Fruit fly (Drosophila melanogaster): Measurements from ENCODE around the gene dnt.

Gene dnt

DNA sequence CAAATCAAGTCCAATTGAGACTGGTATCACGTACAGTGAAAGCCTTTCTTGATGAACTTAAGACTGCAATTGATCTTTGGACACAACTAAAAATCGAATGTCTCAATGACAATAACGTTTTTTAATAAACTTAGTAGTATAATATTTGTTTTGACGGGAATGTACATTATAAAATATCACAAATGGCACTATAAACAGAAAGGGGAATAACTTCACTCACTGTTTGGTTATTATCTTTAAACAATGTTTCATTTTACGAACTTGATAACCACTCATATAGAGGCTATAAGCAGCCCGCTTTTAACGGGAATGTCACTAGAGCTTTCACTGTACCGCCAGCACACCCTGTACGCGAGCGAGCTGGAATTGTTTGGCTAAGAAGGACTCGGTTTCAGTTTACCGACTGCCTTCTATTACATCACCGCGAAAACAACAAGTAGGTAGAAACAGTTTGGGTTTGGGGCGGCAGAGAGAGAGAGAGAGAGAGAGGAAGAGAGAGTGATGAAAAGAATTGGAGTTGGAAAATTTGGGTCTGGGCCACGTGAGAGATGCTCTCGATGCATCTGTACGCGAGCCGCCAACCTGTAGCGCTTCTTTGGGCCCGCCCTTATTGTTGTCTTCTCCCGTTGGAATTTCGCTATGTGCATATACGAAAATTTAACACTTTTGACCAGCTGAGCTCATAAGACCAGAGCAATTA lies 34.7 kb upstream of the dnt start (continued):
- no peak for TF ChIP-seq Spps (tag; optimal IDR thresholded peaks at IDR 0.05)
- no peak for TF ChIP-seq Stat92E (GFP tag; optimal IDR thresholded peaks at IDR 0.05)
- TF ChIP-seq CG17802 (tag; optimal IDR thresholded peaks at IDR 0.05), result no peak
- TF ChIP-seq ato (GFP tag; IDR thresholded peaks at IDR 0.05; ENCODE audit: partially characterized antibody), result no peak
- no peak for TF ChIP-seq wek (GFP tag; optimal IDR thresholded peaks at IDR 0.05)
- TF ChIP-seq CG34376 (GFP tag; optimal IDR thresholded peaks at IDR 0.05), result no peak
- TF ChIP-seq sd (tag; optimal IDR thresholded peaks at IDR 0.05), result peak; percentile 25
- TF ChIP-seq dmrt99B (tag; optimal IDR thresholded peaks at IDR 0.05), result peak; percentile 52
- TF ChIP-seq NfI (GFP tag; optimal IDR thresholded peaks at IDR 0.05), result peak; percentile 12
- no peak for TF ChIP-seq lola (GFP tag; optimal IDR thresholded peaks at IDR 0.05)
- TF ChIP-seq CG1529 (GFP tag; optimal IDR thresholded peaks at IDR 0.05), result no peak
- TF ChIP-seq Ets65A (GFP tag), result no peak
- TF ChIP-seq HLH3B (GFP tag; IDR thresholded peaks at IDR 0.05), result no peak
- no peak for TF ChIP-seq ranshi (GFP tag; IDR thresholded peaks at IDR 0.05)
- TF ChIP-seq slou (GFP tag; optimal IDR thresholded peaks at IDR 0.05), result no peak
- TF ChIP-seq CG18476 (GFP tag; optimal IDR thresholded peaks at IDR 0.05), result no peak
- TF ChIP-seq CG9609 (GFP tag; optimal IDR thresholded peaks at IDR 0.05), result no peak
- no peak for TF ChIP-seq CG1832 (GFP tag; optimal IDR thresholded peaks at IDR 0.05)
- TF ChIP-seq MBD-R2 (GFP tag; IDR thresholded peaks at IDR 0.05), result 0 out of 2 replicates have a peak, but pooled peaks have one; percentile 9
- TF ChIP-seq CG12071 (GFP tag; optimal IDR thresholded peaks at IDR 0.05), result no peak
- no peak for TF ChIP-seq wdn (GFP tag; IDR thresholded peaks at IDR 0.05)
- TF ChIP-seq CG8944 (GFP tag; optimal IDR thresholded peaks at IDR 0.05), result no peak
- no peak for TF ChIP-seq Dbx (GFP tag; IDR thresholded peaks at IDR 0.05)
- TF ChIP-seq inv (GFP tag; IDR thresholded peaks at IDR 0.05; ENCODE audit: partially characterized antibody), result no peak
- no peak for TF ChIP-seq lbe (GFP tag; optimal IDR thresholded peaks at IDR 0.05)
- TF ChIP-seq twi (tag; optimal IDR thresholded peaks at IDR 0.05), result no peak
- TF ChIP-seq mirr (GFP tag; optimal IDR thresholded peaks at IDR 0.05), result no peak
- TF ChIP-seq abd-A (tag; optimal IDR thresholded peaks at IDR 0.05), result no peak
- no peak for TF ChIP-seq Ravus (GFP tag; IDR thresholded peaks at IDR 0.05)
- TF ChIP-seq bcd (GFP tag; optimal IDR thresholded peaks at IDR 0.05), result peak; percentile 5
- no peak for TF ChIP-seq CG2116 (GFP tag; optimal IDR thresholded peaks at IDR 0.05)
- TF ChIP-seq CG14667 (GFP tag; IDR thresholded peaks at IDR 0.05), result no peak
- TF ChIP-seq CG17328 (GFP tag; IDR thresholded peaks at IDR 0.05), result no peak
- no peak for TF ChIP-seq tin (GFP tag; optimal IDR thresholded peaks at IDR 0.05)
- no peak for TF ChIP-seq MTF-1 (GFP tag; optimal IDR thresholded peaks at IDR 0.05; ENCODE audit: borderline replicate concordance)
- no peak for TF ChIP-seq CG7963 (GFP tag; IDR thresholded peaks at IDR 0.05; ENCODE audit: partially characterized antibody)
- no peak for TF ChIP-seq fd102C (GFP tag; optimal IDR thresholded peaks at IDR 0.05)
- TF ChIP-seq MESR4 (GFP tag; optimal IDR thresholded peaks at IDR 0.05), result no peak
- no peak for TF ChIP-seq Mrtf (GFP tag; IDR thresholded peaks at IDR 0.05)
- no peak for TF ChIP-seq Lim3 (GFP tag; IDR thresholded peaks at IDR 0.05)
- no peak for TF ChIP-seq CG12219 (GFP tag; optimal IDR thresholded peaks at IDR 0.05)
- TF ChIP-seq Vsx1 (GFP tag; optimal IDR thresholded peaks at IDR 0.05), result no peak
- no peak for TF ChIP-seq CG14014 (GFP tag; IDR thresholded peaks at IDR 0.05)
- no peak for TF ChIP-seq CHES-1-like (GFP tag; optimal IDR thresholded peaks at IDR 0.05)
- no peak for TF ChIP-seq cato (GFP tag; optimal IDR thresholded peaks at IDR 0.05; ENCODE audit: borderline replicate concordance)
- no peak for TF ChIP-seq CG15479 (GFP tag; optimal IDR thresholded peaks at IDR 0.05)
- TF ChIP-seq CG3065 (GFP tag; optimal IDR thresholded peaks at IDR 0.05), result no peak
- TF ChIP-seq sens-2 (GFP tag; IDR thresholded peaks at IDR 0.05), result no peak
- TF ChIP-seq Doc2 (GFP tag; IDR thresholded peaks at IDR 0.05), result no peak
- TF ChIP-seq Meics (GFP tag; optimal IDR thresholded peaks at IDR 0.05), result peak; percentile 49

Measured in whole organism, embryonic.